Worm (Caenorhabditis elegans): ENCODE data around the gene C18H7.12.
A peak's percentile ranks its signal among the peaks of the same experiment; 100 is the strongest.

The C18H7.12 gene

ce11 chrIV:587729-588128 lies at the start of gene C18H7.12:
TSS of gene C18H7.12 (minus strand) at chrIV:587829.
- TF ChIP-seq nfyb-1 (GFP tag; IDR thresholded peaks at IDR 0.05) (no peak), Y53G8AR.9 (GFP tag; conservative IDR thresholded peaks at IDR 0.05) (no peak), ceh-79 (tag; optimal IDR thresholded peaks at IDR 0.05) (no peak), nhr-120 (GFP tag; IDR thresholded peaks at IDR 0.05) (no peak), pbrm-1 (GFP tag; IDR thresholded peaks at IDR 0.05) (no peak), lin-40 (tag; optimal IDR thresholded peaks at IDR 0.05) (no peak), rpc-1 (optimal IDR thresholded peaks at IDR 0.05) (no peak), rpc-1 (tag; optimal IDR thresholded peaks at IDR 0.05) (no peak)

- no peak for TF ChIP-seq B0035.1 (tag; optimal IDR thresholded peaks at IDR 0.05)
- peak; percentile 9 for TF ChIP-seq lin-40 (tag; optimal IDR thresholded peaks at IDR 0.05)
- TF ChIP-seq him-1 (tag; optimal IDR thresholded peaks at IDR 0.05): no peak
- TF ChIP-seq F52B5.7 (tag; optimal IDR thresholded peaks at IDR 0.05): no peak
- TF ChIP-seq ztf-26 (tag; optimal IDR thresholded peaks at IDR 0.05): no peak
- no peak for TF ChIP-seq F23B12.7 (tag; optimal IDR thresholded peaks at IDR 0.05; ENCODE audit: insufficient read depth)
- TF ChIP-seq F49E8.2 (tag; optimal IDR thresholded peaks at IDR 0.05; ENCODE audit: insufficient read depth): no peak
- no peak for TF ChIP-seq pbrm-1 (GFP tag; IDR thresholded peaks at IDR 0.05)
- TF ChIP-seq ztf-25 (GFP tag; IDR thresholded peaks at IDR 0.05): no peak
- TF ChIP-seq lsy-27 (tag; optimal IDR thresholded peaks at IDR 0.05; ENCODE audit: borderline replicate concordance, insufficient read depth): no peak
- no peak for TF ChIP-seq snpc-4 (GFP tag; optimal IDR thresholded peaks at IDR 0.05)
- no peak for TF ChIP-seq snpc-4 (tag; optimal IDR thresholded peaks at IDR 0.05)
- peak; percentile 75 for TF ChIP-seq hmg-1.2 (GFP tag; IDR thresholded peaks at IDR 0.05)
- TF ChIP-seq nfyb-1 (GFP tag; IDR thresholded peaks at IDR 0.05): no peak
- no peak for TF ChIP-seq tbp1 (GFP tag; optimal IDR thresholded peaks at IDR 0.05)
- TF ChIP-seq nhr-80 (tag; optimal IDR thresholded peaks at IDR 0.05): no peak
- no peak for TF ChIP-seq mcd-1 (GFP tag; IDR thresholded peaks at IDR 0.05)
Observed at ce11 chrIV:633565-633964, 45.9 kb upstream of the C18H7.12 start.

ce11 chrIV:631869-632268 lies 44.2 kb upstream of the C18H7.12 start:
- TF ChIP-seq let-607 (tag; optimal IDR thresholded peaks at IDR 0.05) (peak in 1 of 2 experiments; percentile 23), ztf-3 (GFP tag; optimal IDR thresholded peaks at IDR 0.05) (no peak), sea-2 (GFP tag; IDR thresholded peaks at IDR 0.05) (no peak), lin-26 (GFP tag; IDR thresholded peaks at IDR 0.05) (0 out of 2 replicates have a peak, but pooled peaks have one; percentile 32), Y53G8AR.9 (GFP tag; conservative IDR thresholded peaks at IDR 0.05) (0 out of 2 replicates have a peak, but pooled peaks have one; percentile 18), nhr-80 (tag; optimal IDR thresholded peaks at IDR 0.05) (peak; percentile 69), sdz-38 (tag; optimal IDR thresholded peaks at IDR 0.05) (no peak), dox-1 (GFP tag; IDR thresholded peaks at IDR 0.05) (peak; percentile 56), B0261.1 (tag; optimal IDR thresholded peaks at IDR 0.05) (no peak)

ce11 chrIV:630598-630997 lies 43.0 kb upstream of the C18H7.12 start:
- no peak for TF ChIP-seq akir-1 (GFP tag; optimal IDR thresholded peaks at IDR 0.05)
- no peak for TF ChIP-seq attf-5 (GFP tag; optimal IDR thresholded peaks at IDR 0.05)
- no peak for TF ChIP-seq ceh-91 (GFP tag; IDR thresholded peaks at IDR 0.05)
- no peak for TF ChIP-seq rcor-1 (GFP tag; IDR thresholded peaks at IDR 0.05)
- no peak for TF ChIP-seq ekl-4 (GFP tag; IDR thresholded peaks at IDR 0.05)
- TF ChIP-seq dox-1 (GFP tag; IDR thresholded peaks at IDR 0.05): no peak
- no peak for TF ChIP-seq Y53F4B.3 (GFP tag; IDR thresholded peaks at IDR 0.05)
- no peak for TF ChIP-seq lag-1 (GFP tag; IDR thresholded peaks at IDR 0.05)
- TF ChIP-seq F49E8.2 (tag; optimal IDR thresholded peaks at IDR 0.05; ENCODE audit: insufficient read depth): no peak
- no peak for TF ChIP-seq nhr-179 (tag; optimal IDR thresholded peaks at IDR 0.05)
- TF ChIP-seq tbx-9 (tag; optimal IDR thresholded peaks at IDR 0.05; ENCODE audit: borderline replicate concordance): no peak
- TF ChIP-seq lsl-1 (GFP tag; optimal IDR thresholded peaks at IDR 0.05): no peak

Measured in whole organism, young adult.